Fruit fly (Drosophila melanogaster) whole organism, prepupa: Measurements from ENCODE around the gene Sfp24Bc.

ENCODE experiments used
- OdsH ChIP-seq: fragments of 200-800 bp; sonication (Bioruptor generic); optimal IDR thresholded peaks from 3 replicates; lab custom pipeline; 2016; ENCODE audit warnings: missing biosample characterization, missing genetic modification characterization
- achi ChIP-seq: fragments of 200-800 bp; sonication (Bioruptor generic); optimal IDR thresholded peaks from 3 replicates; lab custom pipeline; 2016; ENCODE audit warnings: missing biosample characterization, missing genetic modification characterization
- svp ChIP-seq: fragments of 200-800 bp; sonication (Bioruptor generic); peaks from one replicate; lab custom pipeline; 2016; ENCODE audit warnings: missing biosample characterization, missing genetic modification characterization

dm6 chr2L:3640952-3641351 is 29.4 kb downstream of the Sfp24Bc start:
- TF ChIP-seq OdsH (GFP tag; lab: Kevin White, UChicago) (no peak), achi (GFP tag; lab: Kevin White, UChicago) (no peak), svp (no peak)
